Fruit fly (Drosophila melanogaster) whole organism, wandering third instar larva: ENCODE data around the gene Jhbp1.

Source experiments
- Abd-B ChIP-seq: fragments of >200 bp; optimal IDR thresholded peaks from 2 replicates; lab custom pipeline; 2017; ENCODE audit warnings: missing biosample characterization, missing genetic modification characterization
- CG32264 ChIP-seq: fragments of 200-800 bp; sonication (Bioruptor generic); optimal IDR thresholded peaks from 2 replicates; lab custom pipeline; 2016; ENCODE audit warnings: missing biosample characterization, missing genetic modification characterization
- CG9705 ChIP-seq: fragments of 200-800 bp; sonication (Bioruptor generic); optimal IDR thresholded peaks from 2 replicates; lab custom pipeline; 2018; ENCODE audit warnings: missing biosample characterization, mild to moderate bottlenecking, missing genetic modification characterization
- CrebA ChIP-seq: fragments of 200-800 bp; sonication (Bioruptor generic); optimal IDR thresholded peaks from 2 replicates; lab custom pipeline; 2016; ENCODE audit warnings: missing biosample characterization, mild to moderate bottlenecking, missing genetic modification characterization, borderline replicate concordance
- Dfd ChIP-seq: fragments of >200 bp; optimal IDR thresholded peaks from 2 replicates; lab custom pipeline; 2017; ENCODE audit warnings: missing biosample characterization, missing genetic modification characterization
- Dif ChIP-seq: fragments of 200-275, 200-300 bp; sonication (Bioruptor generic); optimal IDR thresholded peaks from 2 replicates; lab custom pipeline; 2018; ENCODE audit warnings: missing biosample characterization, missing genetic modification characterization; ENCODE audit not compliant: partially characterized antibody
- GATAd ChIP-seq: sonication (Bioruptor generic); optimal IDR thresholded peaks from 2 replicates; lab custom pipeline; 2016; ENCODE audit warnings: missing biosample characterization, missing genetic modification characterization
- Hnf4 ChIP-seq: fragments of 200-800 bp; sonication (Bioruptor generic); optimal IDR thresholded peaks from 2 replicates; lab custom pipeline; 2016; ENCODE audit warnings: missing biosample characterization, mild to moderate bottlenecking, missing genetic modification characterization
- Hr78 ChIP-seq: fragments of >200 bp; optimal IDR thresholded peaks from 2 replicates; lab custom pipeline; 2017; ENCODE audit warnings: missing biosample characterization, missing genetic modification characterization
- Hr83 ChIP-seq: fragments of 200-300 bp; sonication (Bioruptor generic); optimal IDR thresholded peaks from 2 replicates; lab custom pipeline; 2016; ENCODE audit warnings: missing biosample characterization, mild to moderate bottlenecking, missing genetic modification characterization, moderate library complexity; ENCODE audit not compliant: poor library complexity, severe bottlenecking
- Jra ChIP-seq: sonication (Bioruptor generic); optimal IDR thresholded peaks from 2 replicates; lab custom pipeline; 2016; ENCODE audit warnings: missing biosample characterization, missing genetic modification characterization
- Myc ChIP-seq: fragments of >200 bp; optimal IDR thresholded peaks from 2 replicates; lab custom pipeline; 2017
- N ChIP-seq: fragments of >200 bp; optimal IDR thresholded peaks from 2 replicates; lab custom pipeline; 2018; ENCODE audit warnings: missing biosample characterization, missing external identifiers, missing genetic modification characterization
- Rel ChIP-seq, 2 experiments: fragments of 200-800 bp; sonication (Bioruptor generic) in 1 of 2; optimal IDR thresholded peaks; 2 replicates in 1 of 2; 3 replicates in 1 of 2; lab custom pipeline; 2016 to 2019; ENCODE audit warnings: mild to moderate bottlenecking in 2 of 2, missing biosample characterization in 2 of 2, missing genetic modification characterization in 2 of 2, moderate library complexity in 1 of 2
- Sp1 ChIP-seq: fragments of 200-800 bp; sonication (Bioruptor generic); optimal IDR thresholded peaks from 3 replicates; lab custom pipeline; 2019; ENCODE audit warnings: missing biosample characterization, mild to moderate bottlenecking, missing genetic modification characterization, moderate library complexity
- Vsx2 ChIP-seq: fragments of 200-300, 225-300 bp; sonication (Bioruptor generic); optimal IDR thresholded peaks from 2 replicates; lab custom pipeline; 2018; ENCODE audit warnings: missing biosample characterization, missing genetic modification characterization; ENCODE audit not compliant: partially characterized antibody
- br ChIP-seq: fragments of 200-800 bp; sonication (Bioruptor generic); optimal IDR thresholded peaks from 2 replicates; lab custom pipeline; 2016; ENCODE audit warnings: missing biosample characterization, missing genetic modification characterization
- brk ChIP-seq: fragments of 200-800 bp; sonication (Bioruptor generic); optimal IDR thresholded peaks from 2 replicates; lab custom pipeline; 2016; ENCODE audit warnings: missing biosample characterization, mild to moderate bottlenecking, missing genetic modification characterization
- dl ChIP-seq, 2 experiments: fragments of 175-275, 200-275 bp in 1 of 2; fragments of 200-275 bp in 1 of 2; sonication (Bioruptor generic); optimal IDR thresholded peaks; lab custom pipeline; 2018; ENCODE audit warnings: mild to moderate bottlenecking in 2 of 2, missing biosample characterization in 2 of 2, missing genetic modification characterization in 2 of 2, moderate library complexity in 2 of 2; ENCODE audit not compliant: partially characterized antibody in 2 of 2, insufficient read depth in 1 of 2
- dsf ChIP-seq: sonication (Bioruptor generic); optimal IDR thresholded peaks from 2 replicates; lab custom pipeline; 2016; ENCODE audit warnings: missing biosample characterization, missing genetic modification characterization, borderline replicate concordance
- ey ChIP-seq: fragments of 200-800 bp; sonication (Bioruptor generic); optimal IDR thresholded peaks from 2 replicates; lab custom pipeline; 2016; ENCODE audit warnings: missing biosample characterization, missing genetic modification characterization
- fru ChIP-seq: fragments of 200-800 bp; sonication (Bioruptor generic); optimal IDR thresholded peaks from 3 replicates; lab custom pipeline; 2016; ENCODE audit warnings: missing biosample characterization, mild to moderate bottlenecking, missing genetic modification characterization
- h ChIP-seq: fragments of 200-800 bp; sonication (Bioruptor generic); optimal IDR thresholded peaks from 3 replicates; lab custom pipeline; 2016; ENCODE audit warnings: missing biosample characterization, mild to moderate bottlenecking, missing genetic modification characterization
- jim ChIP-seq: fragments of 175-275, 200-325 bp; sonication (Bioruptor generic); optimal IDR thresholded peaks from 2 replicates; lab custom pipeline; 2016; ENCODE audit warnings: missing biosample characterization, mild to moderate bottlenecking, missing genetic modification characterization
- lola ChIP-seq: fragments of >200 bp; optimal IDR thresholded peaks from 2 replicates; lab custom pipeline; 2017; ENCODE audit warnings: missing biosample characterization, missing genetic modification characterization
- rgr ChIP-seq: fragments of 200-800 bp; sonication (Bioruptor generic); optimal IDR thresholded peaks from 3 replicates; lab custom pipeline; 2016; ENCODE audit warnings: missing biosample characterization, mild to moderate bottlenecking, missing genetic modification characterization
- sage ChIP-seq: fragments of 200-800 bp; sonication (Bioruptor generic); optimal IDR thresholded peaks from 2 replicates; lab custom pipeline; 2016; ENCODE audit warnings: missing biosample characterization, mild to moderate bottlenecking, missing genetic modification characterization
- sv ChIP-seq: fragments of 200-800 bp; sonication (Bioruptor generic); optimal IDR thresholded peaks from 3 replicates; lab custom pipeline; 2016; ENCODE audit warnings: missing biosample characterization, missing genetic modification characterization
- tai ChIP-seq: sonication (Bioruptor generic); optimal IDR thresholded peaks from 2 replicates; lab custom pipeline; 2016; ENCODE audit warnings: missing biosample characterization, missing genetic modification characterization
- usp ChIP-seq: fragments of >200 bp; optimal IDR thresholded peaks from 2 replicates; lab custom pipeline; 2017; ENCODE audit warnings: missing biosample characterization, missing genetic modification characterization
- woc ChIP-seq: sonication (Bioruptor generic); optimal IDR thresholded peaks from 2 replicates; lab custom pipeline; 2016; ENCODE audit warnings: missing biosample characterization, mild to moderate bottlenecking, missing genetic modification characterization

Gene Jhbp1

DNA sequence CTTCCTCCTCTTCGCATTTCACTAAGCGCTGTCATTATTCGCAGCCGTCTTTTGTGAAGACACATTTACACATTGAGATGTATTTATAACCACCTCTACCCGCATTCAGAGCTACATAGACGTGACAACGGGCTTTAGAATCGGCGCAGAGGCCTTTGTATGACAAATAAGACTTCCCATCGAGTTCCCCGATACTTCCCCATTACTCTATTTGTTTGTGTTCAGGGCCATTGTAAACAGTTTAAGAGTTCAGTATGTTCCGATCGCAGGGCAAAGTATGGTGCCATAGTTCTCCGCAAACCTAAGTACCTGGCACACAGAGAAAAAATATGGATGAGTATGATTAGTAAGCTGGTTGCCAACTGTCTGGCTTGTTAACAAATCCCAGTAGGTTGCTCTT, 1.3 kb upstream of the Jhbp1 start:
- TF ChIP-seq Jra (GFP tag; lab: Kevin White, UChicago) (no peak), sv (GFP tag; lab: Kevin White, UChicago) (no peak), Hnf4 (no peak), Dif (GFP tag; lab: Kevin White, UChicago) (no peak)

DNA sequence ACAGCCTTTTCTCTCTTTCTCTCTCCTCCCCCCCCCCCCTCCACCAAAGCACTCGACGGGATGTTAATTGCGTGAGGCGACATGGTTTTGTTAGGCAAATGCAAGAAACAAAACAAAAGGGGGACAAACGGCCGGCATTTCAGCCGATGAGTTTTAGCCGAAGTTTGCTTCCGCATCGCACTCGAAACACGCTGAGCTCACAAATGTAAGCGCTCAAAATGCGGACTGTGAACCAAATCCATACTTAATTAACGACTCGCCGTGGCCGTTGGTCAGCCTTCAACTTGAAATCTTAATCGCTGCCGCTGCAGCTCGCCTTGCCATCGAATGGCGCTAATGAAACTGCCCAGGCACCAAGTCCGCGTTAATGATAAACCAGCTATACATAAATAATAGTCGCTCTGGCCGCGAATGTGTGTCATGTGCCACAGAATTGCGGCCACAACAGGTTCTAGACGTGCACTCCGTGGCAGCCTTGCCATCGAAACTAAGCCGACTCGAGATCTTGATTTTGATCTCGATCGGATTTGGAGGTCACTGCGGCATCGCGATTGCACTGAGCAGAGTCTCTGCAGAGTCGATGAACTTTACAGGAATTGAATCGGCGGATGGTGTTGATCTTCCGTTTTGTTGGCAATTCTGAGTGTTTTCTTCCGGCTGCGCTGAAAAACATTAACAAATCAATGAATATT, 1.1 kb downstream of the Jhbp1 start:
- TF ChIP-seq CG32264 (no peak), CrebA (no peak), Abd-B (GFP tag; lab: Kevin White, UChicago) (no peak), Dif (GFP tag; lab: Kevin White, UChicago) (no peak), usp (GFP tag; lab: Kevin White, UChicago) (no peak), Vsx2 (GFP tag; lab: Kevin White, UChicago) (no peak), Rel (GFP tag; optimal IDR thresholded peaks at IDR 0.05; lab: Kevin White, UChicago) (no peak), Rel (tag; optimal IDR thresholded peaks at IDR 0.05; lab: Kevin White, UChicago) (no peak), Dfd (no peak), dsf (GFP tag; lab: Kevin White, UChicago) (no peak), h (GFP tag; lab: Kevin White, UChicago) (no peak), tai (GFP tag; lab: Kevin White, UChicago) (no peak), dl (GFP tag; optimal IDR thresholded peaks at IDR 0.05; lab: Kevin White, UChicago; ENCODE audit: insufficient read depth in 1 of 2, partially characterized antibody in 2 of 2) (no peak), Hr83 (GFP tag; lab: Kevin White, UChicago) (no peak), sv (GFP tag; lab: Kevin White, UChicago) (no peak), Myc (lab: Kevin White, UChicago) (no peak), ey (GFP tag; lab: Kevin White, UChicago) (no peak), Jra (GFP tag; lab: Kevin White, UChicago) (no peak)

DNA sequence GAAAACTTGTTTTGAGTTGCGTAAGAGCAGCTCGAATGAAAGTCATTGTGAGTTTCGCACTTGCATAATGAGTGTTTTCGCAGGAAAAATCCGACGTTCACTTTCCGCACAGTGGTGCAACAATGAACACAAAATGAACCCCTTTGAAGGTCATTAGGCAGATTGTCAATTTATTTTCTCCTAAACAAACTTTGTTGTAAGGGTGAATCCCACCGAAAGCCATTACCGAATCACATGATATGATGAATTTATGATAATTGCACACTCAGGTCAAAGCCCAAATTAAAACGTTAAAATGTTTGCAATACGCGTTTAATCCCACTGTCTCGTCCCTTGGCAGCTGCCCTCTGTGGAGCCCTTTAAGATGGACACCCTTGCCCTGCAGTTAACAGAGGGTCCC, 2.0 kb downstream of the Jhbp1 start:
- no peak for TF ChIP-seq N (GFP tag; lab: Kevin White, UChicago)
- no peak for TF ChIP-seq woc (GFP tag; lab: Kevin White, UChicago)
- TF ChIP-seq Hr78: no peak
- no peak for TF ChIP-seq dsf (GFP tag; lab: Kevin White, UChicago)
- TF ChIP-seq Sp1 (GFP tag; lab: Kevin White, UChicago): no peak
- TF ChIP-seq GATAd (GFP tag; lab: Kevin White, UChicago): no peak
- no peak for TF ChIP-seq ey (GFP tag; lab: Kevin White, UChicago)
- no peak for TF ChIP-seq lola (GFP tag; lab: Kevin White, UChicago)
- no peak for TF ChIP-seq CG9705
- no peak for TF ChIP-seq br
- TF ChIP-seq Hnf4: no peak
- TF ChIP-seq Hr83 (GFP tag; lab: Kevin White, UChicago): no peak
- TF ChIP-seq Jra (GFP tag; lab: Kevin White, UChicago): no peak
- no peak for TF ChIP-seq rgr (GFP tag; lab: Kevin White, UChicago)
- TF ChIP-seq fru (GFP tag; lab: Kevin White, UChicago): no peak
- TF ChIP-seq Myc (lab: Kevin White, UChicago): no peak

DNA sequence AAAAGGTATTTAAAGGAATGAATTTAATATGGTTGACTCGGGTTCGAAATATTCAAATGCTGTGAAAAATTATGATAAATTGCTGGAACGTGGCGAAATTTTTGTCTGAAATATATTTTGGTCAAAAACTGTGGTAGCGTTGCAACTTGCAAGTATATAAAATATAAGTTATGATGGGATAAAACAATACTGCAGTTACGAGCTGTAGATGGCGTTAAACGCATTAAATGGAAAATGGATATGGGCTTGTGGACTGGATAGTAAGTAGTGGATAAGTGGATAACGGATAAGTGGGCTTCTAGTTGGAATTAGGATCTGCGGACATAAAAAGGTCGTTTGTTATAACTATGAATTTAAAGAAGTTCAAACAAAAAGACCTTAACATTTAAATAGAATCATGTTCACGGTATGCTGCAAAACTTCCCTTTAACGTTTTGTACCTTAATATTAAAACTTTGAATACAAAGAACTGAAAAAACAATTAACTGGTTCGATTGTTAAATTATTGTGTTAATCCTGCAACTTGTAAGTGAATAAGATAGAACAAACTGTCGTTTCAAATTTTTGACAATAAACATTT, 4.0 kb downstream of the Jhbp1 start:
- no peak for TF ChIP-seq CG32264
- no peak for TF ChIP-seq jim
- TF ChIP-seq Hnf4: peak; percentile 1
- no peak for TF ChIP-seq Hr83 (GFP tag; lab: Kevin White, UChicago)
- no peak for TF ChIP-seq usp (GFP tag; lab: Kevin White, UChicago)
- TF ChIP-seq sage (GFP tag; lab: Kevin White, UChicago): no peak
- TF ChIP-seq brk (GFP tag; lab: Kevin White, UChicago): no peak
- no peak for TF ChIP-seq Dfd
